Fruit fly (Drosophila melanogaster): ENCODE results near the gene CG14408.

DNA sequence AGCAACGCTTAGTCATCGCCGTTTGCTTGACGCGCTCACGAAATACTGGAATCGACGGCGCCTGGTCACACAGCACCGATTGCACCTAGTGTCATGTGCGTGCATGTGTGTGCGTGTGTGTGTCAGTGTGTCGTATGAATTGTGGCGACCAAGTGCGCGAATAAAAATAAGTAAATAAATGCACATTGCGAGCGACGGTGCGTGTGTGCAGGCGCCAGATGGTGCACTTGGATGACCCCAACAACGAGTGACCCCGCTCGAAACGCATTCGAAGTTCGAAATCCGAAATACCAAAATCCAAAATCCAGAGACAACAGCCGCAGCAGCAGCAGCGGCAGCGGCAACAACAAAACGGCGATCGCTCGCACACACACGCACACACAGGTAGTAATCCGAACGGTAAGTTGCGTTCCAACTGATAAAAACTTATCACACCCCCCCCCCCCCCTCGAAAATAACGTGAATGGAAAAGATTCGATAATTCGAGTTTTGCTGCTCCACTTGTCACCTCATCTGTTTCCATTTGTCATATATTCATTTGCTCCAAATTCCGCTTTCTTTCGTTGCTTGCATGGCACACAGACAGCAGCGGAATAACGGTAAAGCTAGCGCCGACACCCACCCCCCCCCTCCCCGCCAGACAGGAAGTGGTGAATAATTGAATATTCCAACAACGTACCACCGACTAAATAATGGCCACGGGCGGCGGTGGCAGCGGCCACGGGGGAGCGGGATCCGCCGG is 900 bp upstream of the CG14408 start, which contains the start of gene CG14411:
- TF ChIP-seq ovo (GFP tag; optimal IDR thresholded peaks at IDR 0.05) (peak; percentile 84), CG12768 (GFP tag; optimal IDR thresholded peaks at IDR 0.05) (no peak), cnc (optimal IDR thresholded peaks at IDR 0.05) (no peak), CG1620 (GFP tag; optimal IDR thresholded peaks at IDR 0.05) (no peak), CG7045 (GFP tag; optimal IDR thresholded peaks at IDR 0.05) (no peak), pad (GFP tag; optimal IDR thresholded peaks at IDR 0.05) (peak; percentile 17), CG33017 (tag; optimal IDR thresholded peaks at IDR 0.05) (no peak)

All from whole organism, adult.